Fruit fly (Drosophila melanogaster): ENCODE measurements around the gene Pih1D1.
A peak's percentile ranks its signal among the peaks of the same experiment; 100 is the strongest.

The Pih1D1 gene

dm6 chr2L:12720430-12721396 is 930 bp downstream of the Pih1D1 start (continued):
- TF ChIP-seq hkb (optimal IDR thresholded peaks at IDR 0.05): no peak
- TF ChIP-seq hkb (GFP tag; IDR thresholded peaks at IDR 0.05): peak; percentile 77
- peak; percentile 18; the same call in 1 of the 2 replicates for TF ChIP-seq peb (GFP tag; IDR thresholded peaks at IDR 0.05)
- TF ChIP-seq vfl (GFP tag; optimal IDR thresholded peaks at IDR 0.05): peak; percentile 17
- TF ChIP-seq Adf1 (GFP tag; IDR thresholded peaks at IDR 0.05): peak; percentile 54; the same call in 1 of the 2 replicates
- no peak for TF ChIP-seq al (GFP tag; IDR thresholded peaks at IDR 0.05)
- TF ChIP-seq ranshi (GFP tag; IDR thresholded peaks at IDR 0.05): peak; percentile 57
- no peak for TF ChIP-seq croc (GFP tag; conservative IDR thresholded peaks at IDR 0.05)
- TF ChIP-seq grn (GFP tag; optimal IDR thresholded peaks at IDR 0.05): peak; percentile 97
- peak; percentile 26 for TF ChIP-seq scrt (GFP tag; optimal IDR thresholded peaks at IDR 0.05)
- peak; percentile 8 for TF ChIP-seq CG6765 (GFP tag; optimal IDR thresholded peaks at IDR 0.05)
- no peak for TF ChIP-seq D (optimal IDR thresholded peaks at IDR 0.05)
- peak; percentile 16 for TF ChIP-seq D (GFP tag; optimal IDR thresholded peaks at IDR 0.05)
- TF ChIP-seq ab (GFP tag; optimal IDR thresholded peaks at IDR 0.05): no peak
- no peak for TF ChIP-seq CG11560 (tag; IDR thresholded peaks at IDR 0.05)
- 0 out of 2 replicates have a peak, but pooled peaks have one; percentile 31 for TF ChIP-seq CG11696 (GFP tag; IDR thresholded peaks at IDR 0.05)
- peak; percentile 48 for TF ChIP-seq CG5180 (GFP tag; optimal IDR thresholded peaks at IDR 0.05)
- TF ChIP-seq Xrp1 (GFP tag; IDR thresholded peaks at IDR 0.05): peak; percentile 73
- TF ChIP-seq Fer3 (tag; optimal IDR thresholded peaks at IDR 0.05): peak; percentile 61
- no peak for TF ChIP-seq CG6175 (GFP tag; IDR thresholded peaks at IDR 0.05)
- TF ChIP-seq CG10366 (GFP tag; IDR thresholded peaks at IDR 0.05): 0 out of 2 replicates have a peak, but pooled peaks have one; percentile 11
- TF ChIP-seq CG3065 (GFP tag; optimal IDR thresholded peaks at IDR 0.05): no peak
- TF ChIP-seq CG5245 (GFP tag; optimal IDR thresholded peaks at IDR 0.05): peak; percentile 4
- TF ChIP-seq stwl (tag; optimal IDR thresholded peaks at IDR 0.05): no peak
- peak; percentile 56 for TF ChIP-seq Hmr (GFP tag; optimal IDR thresholded peaks at IDR 0.05)
- TF ChIP-seq Dbx (GFP tag; IDR thresholded peaks at IDR 0.05): peak; percentile 82
- TF ChIP-seq dysf (GFP tag; IDR thresholded peaks at IDR 0.05): peak; percentile 58; the same call in 2 of the 3 replicates
- 0 out of 3 replicates have a peak, but pooled peaks have one; percentile 38 for TF ChIP-seq CG11093 (GFP tag; IDR thresholded peaks at IDR 0.05)
- TF ChIP-seq CG7556 (GFP tag; optimal IDR thresholded peaks at IDR 0.05): peak; percentile 39
- TF ChIP-seq CG7271 (tag; optimal IDR thresholded peaks at IDR 0.05): no peak
- TF ChIP-seq her (GFP tag; optimal IDR thresholded peaks at IDR 0.05): no peak
- TF ChIP-seq Mad (GFP tag; optimal IDR thresholded peaks at IDR 0.05): peak; percentile 14
- peak; percentile 59 for TF ChIP-seq CG34376 (GFP tag; optimal IDR thresholded peaks at IDR 0.05)
- TF ChIP-seq CG15269 (tag; optimal IDR thresholded peaks at IDR 0.05): peak; percentile 62
- TF ChIP-seq Hr51 (GFP tag; optimal IDR thresholded peaks at IDR 0.05): peak in 1 of 2 experiments; percentile 49
- TF ChIP-seq CG16863 (GFP tag; optimal IDR thresholded peaks at IDR 0.05): no peak
- TF ChIP-seq lov (optimal IDR thresholded peaks at IDR 0.05): no peak
- 0 out of 3 replicates have a peak, but pooled peaks have one; percentile 38 for TF ChIP-seq lov (GFP tag; IDR thresholded peaks at IDR 0.05)
- peak; percentile 63 for TF ChIP-seq Ada2b (GFP tag; IDR thresholded peaks at IDR 0.05)

Measured in whole organism, embryonic.